Fruit fly (Drosophila melanogaster) whole organism, adult: ENCODE data around the gene Grl36b.
A peak's percentile ranks its signal among the peaks of the same experiment; 100 is the strongest.

ENCODE experiments used
- CG11617 ChIP-seq: fragments of 200-800 bp; sonication (Bioruptor generic); optimal IDR thresholded peaks from 2 replicates; lab custom pipeline; 2017; ENCODE audit warnings: mild to moderate bottlenecking, missing biosample characterization, missing genetic modification reagents, missing genetic modification characterization
- CG12768 ChIP-seq: fragments of 200-800 bp; sonication (Bioruptor generic); optimal IDR thresholded peaks from 2 replicates; lab custom pipeline; 2017; ENCODE audit warnings: missing biosample characterization, missing genetic modification characterization, mild to moderate bottlenecking, moderate library complexity, missing genetic modification reagents
- CG14711 ChIP-seq: fragments of 200-800 bp; sonication (Bioruptor generic); optimal IDR thresholded peaks from 2 replicates; lab custom pipeline; 2018; ENCODE audit warnings: missing biosample characterization, mild to moderate bottlenecking, missing genetic modification characterization, moderate library complexity
- CG1620 ChIP-seq: fragments of 200-800 bp; sonication (Bioruptor generic); optimal IDR thresholded peaks from 2 replicates; lab custom pipeline; 2016; ENCODE audit warnings: missing biosample characterization, missing genetic modification characterization
- CG33017 ChIP-seq: fragments of 200-800 bp; sonication (Bioruptor generic); optimal IDR thresholded peaks from 2 replicates; lab custom pipeline; 2018; ENCODE audit warnings: missing biosample characterization, mild to moderate bottlenecking, missing genetic modification characterization, moderate library complexity
- CG5204 ChIP-seq: fragments of 200-800 bp; sonication (Bioruptor generic); optimal IDR thresholded peaks from 2 replicates; lab custom pipeline; 2016; ENCODE audit warnings: missing biosample characterization, missing genetic modification characterization
- CG7045 ChIP-seq: fragments of 200-800 bp; sonication (Bioruptor generic); optimal IDR thresholded peaks from 2 replicates; lab custom pipeline; 2017; ENCODE audit warnings: missing biosample characterization, mild to moderate bottlenecking, missing genetic modification characterization
- CG7101 ChIP-seq: fragments of 200-800 bp; sonication (Bioruptor generic); optimal IDR thresholded peaks from 2 replicates; lab custom pipeline; 2018; ENCODE audit warnings: missing biosample characterization, mild to moderate bottlenecking, missing genetic modification characterization, moderate library complexity
- Clk ChIP-seq: fragments of 200-800 bp; sonication (Bioruptor generic); optimal IDR thresholded peaks from 2 replicates; lab custom pipeline; 2017; ENCODE audit warnings: missing biosample characterization, missing genetic modification characterization
- Crg-1 ChIP-seq: fragments of 200-800 bp; sonication (Bioruptor generic); optimal IDR thresholded peaks from 2 replicates; lab custom pipeline; 2016; ENCODE audit warnings: missing biosample characterization, missing genetic modification characterization
- Hr96 ChIP-seq: fragments of 200-800 bp; sonication (Bioruptor generic); optimal IDR thresholded peaks from 2 replicates; lab custom pipeline; 2016; ENCODE audit warnings: missing biosample characterization, missing genetic modification characterization
- Mnt ChIP-seq: fragments of 200-800 bp; sonication (Bioruptor generic); optimal IDR thresholded peaks from 2 replicates; lab custom pipeline; 2016; ENCODE audit warnings: missing biosample characterization, mild to moderate bottlenecking, missing genetic modification characterization
- bab1 ChIP-seq: fragments of 200-800 bp; sonication (Bioruptor generic); optimal IDR thresholded peaks from 3 replicates; lab custom pipeline; 2019; ENCODE audit warnings: missing biosample characterization, mild to moderate bottlenecking, missing genetic modification characterization, moderate library complexity
- cic ChIP-seq: fragments of 200-800 bp; sonication (Bioruptor generic); optimal IDR thresholded peaks from 2 replicates; lab custom pipeline; 2017; ENCODE audit warnings: missing biosample characterization, mild to moderate bottlenecking, missing genetic modification characterization, moderate library complexity
- cnc ChIP-seq, 2 experiments: fragments of >200 bp; optimal IDR thresholded peaks; 2 replicates each; lab custom pipeline; 2017
- kay ChIP-seq: fragments of 200-800 bp; sonication (Bioruptor generic); peaks from one replicate; lab custom pipeline; 2016; ENCODE audit warnings: missing biosample characterization, missing genetic modification characterization, borderline replicate concordance
- ovo ChIP-seq: fragments of 200-800 bp; sonication (Bioruptor generic); optimal IDR thresholded peaks from 2 replicates; lab custom pipeline; 2016; ENCODE audit warnings: missing biosample characterization, missing genetic modification characterization
- pad ChIP-seq: fragments of 200-800 bp; sonication (Bioruptor generic); optimal IDR thresholded peaks from 3 replicates; lab custom pipeline; 2017; ENCODE audit warnings: missing biosample characterization, missing genetic modification characterization, mild to moderate bottlenecking, moderate library complexity, missing genetic modification reagents
- tj ChIP-seq: fragments of 200-800 bp; sonication (Bioruptor generic); optimal IDR thresholded peaks from 3 replicates; lab custom pipeline; 2017; ENCODE audit warnings: missing biosample characterization, mild to moderate bottlenecking, missing genetic modification characterization, moderate library complexity
- toe ChIP-seq: fragments of 200-800 bp; sonication (Bioruptor generic); optimal IDR thresholded peaks from 2 replicates; lab custom pipeline; 2016; ENCODE audit warnings: missing biosample characterization, missing genetic modification characterization

Grl36b gene

DNA sequence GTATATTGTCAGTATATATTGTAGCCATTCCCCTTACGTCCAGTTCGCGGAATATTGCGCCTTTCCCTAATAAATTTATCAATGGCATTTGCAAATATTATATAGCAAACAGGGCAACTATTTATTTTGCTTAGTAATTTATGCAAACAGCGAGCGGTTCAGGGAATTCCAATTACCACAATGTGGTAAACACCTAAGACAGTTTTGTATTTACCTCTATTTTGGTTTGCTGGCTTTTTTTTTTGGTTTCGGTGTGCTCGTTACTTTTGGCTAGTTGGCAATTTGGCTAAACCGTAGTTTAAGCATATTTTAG is 26.2 kb upstream of the Grl36b start:
- peak; percentile 31 for TF ChIP-seq CG1620 (GFP tag; lab: Kevin White, UChicago)
- peak; percentile 25 for TF ChIP-seq CG7101
- no peak for TF ChIP-seq pad (GFP tag; lab: Kevin White, UChicago)
- no peak for TF ChIP-seq Hr96 (GFP tag; lab: Kevin White, UChicago)
- no peak for TF ChIP-seq toe (GFP tag; lab: Kevin White, UChicago)
- TF ChIP-seq bab1 (GFP tag; lab: Kevin White, UChicago), result no peak
- no peak for TF ChIP-seq CG5204
- TF ChIP-seq ovo (GFP tag; lab: Kevin White, UChicago), result peak; percentile 70
- no peak for TF ChIP-seq CG14711 (tag; lab: Kevin White, UChicago)
- TF ChIP-seq CG11617, result peak; percentile 20
- peak; percentile 22 for TF ChIP-seq Crg-1 (GFP tag; lab: Kevin White, UChicago)

DNA sequence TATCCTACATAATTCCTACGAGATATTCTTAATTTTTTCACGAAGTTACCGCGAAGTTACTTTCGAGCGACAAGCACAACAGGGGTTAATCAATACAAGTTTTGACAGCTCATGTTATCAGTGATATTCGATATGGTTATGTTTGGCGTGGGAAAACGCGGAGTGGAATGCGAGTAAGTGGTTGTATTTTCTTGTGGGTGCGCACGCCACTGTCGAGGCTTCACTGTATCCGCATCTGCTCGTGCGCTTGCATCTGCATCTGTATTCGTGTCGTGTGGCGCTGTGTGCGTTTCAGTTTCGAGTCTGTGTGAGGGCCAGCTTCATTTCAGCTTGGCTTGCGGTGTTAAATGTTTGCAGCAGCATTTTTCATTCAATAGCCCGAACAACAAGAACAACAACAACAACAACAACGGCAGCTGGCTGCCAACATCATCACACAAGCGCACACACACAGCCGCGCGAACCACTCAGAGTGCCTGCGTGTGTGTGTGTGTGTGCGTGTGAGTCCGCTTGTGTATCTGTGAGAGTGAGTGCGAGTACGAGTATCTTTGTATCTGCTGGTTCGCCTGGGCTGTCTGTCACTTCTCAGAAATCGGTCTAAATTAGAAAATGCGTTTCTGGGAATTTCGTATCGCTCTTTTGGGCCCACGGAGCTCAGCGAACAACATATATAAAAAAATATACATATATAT is 25.7 kb upstream of the Grl36b start:
- TF ChIP-seq cic (GFP tag; lab: Kevin White, UChicago), result peak; percentile 90
- peak; percentile 93 for TF ChIP-seq tj (GFP tag; lab: Kevin White, UChicago)
- no peak for TF ChIP-seq Crg-1 (GFP tag; lab: Kevin White, UChicago)
- no peak for TF ChIP-seq kay (GFP tag; lab: Kevin White, UChicago)
- peak; percentile 55 for TF ChIP-seq toe (GFP tag; lab: Kevin White, UChicago)
- peak; percentile 35 for TF ChIP-seq CG7045 (GFP tag; lab: Kevin White, UChicago)
- TF ChIP-seq CG5204, result peak; percentile 64

DNA sequence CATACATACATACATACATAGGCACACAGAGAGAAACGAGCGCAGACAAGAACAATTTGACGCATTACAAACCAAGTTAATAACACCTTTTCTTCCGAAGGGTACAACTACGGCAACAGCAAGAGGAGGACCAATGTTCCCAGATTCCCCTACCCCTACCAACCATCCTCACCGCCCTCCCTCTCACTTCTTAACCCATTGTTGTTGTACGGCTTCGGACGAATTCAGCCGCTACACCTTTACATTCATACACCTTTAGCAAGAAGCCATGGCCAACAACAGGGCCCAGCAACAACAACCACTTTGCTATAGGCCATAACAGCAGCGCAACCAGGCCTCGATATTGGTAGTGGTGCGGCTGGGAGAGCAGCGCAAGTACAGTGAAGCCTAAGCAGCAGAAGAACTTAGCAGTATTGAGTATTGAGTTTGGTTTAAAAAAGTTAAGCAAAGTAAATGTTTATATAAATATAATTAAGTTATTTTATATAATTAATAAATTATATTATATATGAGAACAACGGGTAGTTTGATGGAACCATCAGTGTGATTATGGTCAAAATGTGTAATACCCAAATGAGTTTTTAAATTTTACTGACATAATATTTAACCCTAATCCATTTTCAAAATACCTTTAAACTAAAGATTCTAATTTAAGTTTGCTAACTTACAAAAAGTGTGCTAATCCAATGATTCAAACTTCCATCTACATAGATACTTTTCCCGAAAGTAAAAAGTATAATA is 25.0 kb upstream of the Grl36b start:
- no peak for TF ChIP-seq CG12768 (GFP tag; lab: Kevin White, UChicago)
- peak; percentile 22 for TF ChIP-seq cic (GFP tag; lab: Kevin White, UChicago)
- TF ChIP-seq toe (GFP tag; lab: Kevin White, UChicago), result no peak
- TF ChIP-seq kay (GFP tag; lab: Kevin White, UChicago), result peak; percentile 31
- TF ChIP-seq tj (GFP tag; lab: Kevin White, UChicago), result peak; percentile 7

DNA sequence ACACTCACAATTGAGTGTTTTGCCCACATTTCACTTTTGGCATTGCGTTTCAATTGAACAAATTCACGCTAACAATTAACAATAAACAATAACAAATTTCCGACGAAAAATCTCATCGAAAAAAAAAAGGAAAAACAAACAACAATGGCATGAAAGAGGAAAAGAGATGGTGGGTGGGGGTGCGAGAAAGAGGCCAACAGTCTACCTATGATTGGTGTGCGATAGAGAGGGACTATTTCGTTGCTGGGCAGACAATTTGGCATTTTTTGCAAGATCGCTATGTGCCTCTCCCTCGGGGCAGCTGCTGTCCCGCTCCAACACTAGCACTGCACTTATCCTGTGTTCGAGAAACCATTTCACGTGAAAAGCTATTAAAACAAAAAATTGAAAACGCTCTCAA is 24.4 kb upstream of the Grl36b start:
- TF ChIP-seq tj (GFP tag; lab: Kevin White, UChicago), result peak; percentile 28
- no peak for TF ChIP-seq Clk (GFP tag; lab: Kevin White, UChicago)

DNA sequence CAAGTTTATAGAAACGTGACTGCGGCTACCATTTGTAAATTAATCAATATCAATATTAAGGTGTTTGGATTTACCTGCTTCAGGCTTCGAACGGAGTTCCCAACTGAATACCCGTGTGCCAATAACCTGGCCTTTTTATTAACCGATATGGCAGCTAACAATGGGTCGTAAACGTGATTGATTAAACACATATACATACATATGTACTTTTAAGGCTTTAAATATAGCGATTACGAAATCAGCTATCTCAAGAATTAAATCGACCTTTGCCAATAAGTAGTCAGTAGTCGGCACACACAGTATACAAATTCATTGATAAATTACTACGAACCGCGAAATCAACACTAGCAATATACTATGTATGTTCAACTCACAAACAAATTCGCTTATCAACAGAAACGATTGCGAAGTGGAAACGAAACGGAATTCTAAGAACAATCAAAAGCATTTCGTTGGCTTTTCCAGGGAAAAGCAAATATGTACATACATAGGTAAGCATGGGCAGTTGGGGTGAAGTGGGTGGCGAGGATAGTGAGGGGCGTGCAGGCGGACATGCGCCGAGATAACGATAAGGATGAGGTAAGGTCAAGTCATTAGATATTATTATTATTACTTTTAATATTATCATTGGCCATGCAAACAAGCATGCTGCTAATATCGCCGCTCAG is 23.1 kb upstream of the Grl36b start:
- TF ChIP-seq Hr96 (GFP tag; lab: Kevin White, UChicago) (peak; percentile 5), CG33017 (tag; lab: Kevin White, UChicago) (peak; percentile 43), ovo (GFP tag; lab: Kevin White, UChicago) (peak; percentile 79), Clk (GFP tag; lab: Kevin White, UChicago) (peak; percentile 65), CG7101 (peak; percentile 84), CG12768 (GFP tag; lab: Kevin White, UChicago) (peak; percentile 77), Mnt (GFP tag; lab: Kevin White, UChicago) (peak; percentile 76), tj (GFP tag; lab: Kevin White, UChicago) (peak; percentile 65), Crg-1 (GFP tag; lab: Kevin White, UChicago) (peak; percentile 86), toe (GFP tag; lab: Kevin White, UChicago) (peak; percentile 14), bab1 (GFP tag; lab: Kevin White, UChicago) (no peak), cnc (optimal IDR thresholded peaks at IDR 0.05; lab: Kevin White, UChicago) (no peak), CG5204 (no peak), CG1620 (GFP tag; lab: Kevin White, UChicago) (peak; percentile 11), CG11617 (peak; percentile 58), kay (GFP tag; lab: Kevin White, UChicago) (peak; percentile 90), pad (GFP tag; lab: Kevin White, UChicago) (peak; percentile 53), CG14711 (tag; lab: Kevin White, UChicago) (peak; percentile 60), cic (GFP tag; lab: Kevin White, UChicago) (peak; percentile 100), CG7045 (GFP tag; lab: Kevin White, UChicago) (peak; percentile 87)

DNA sequence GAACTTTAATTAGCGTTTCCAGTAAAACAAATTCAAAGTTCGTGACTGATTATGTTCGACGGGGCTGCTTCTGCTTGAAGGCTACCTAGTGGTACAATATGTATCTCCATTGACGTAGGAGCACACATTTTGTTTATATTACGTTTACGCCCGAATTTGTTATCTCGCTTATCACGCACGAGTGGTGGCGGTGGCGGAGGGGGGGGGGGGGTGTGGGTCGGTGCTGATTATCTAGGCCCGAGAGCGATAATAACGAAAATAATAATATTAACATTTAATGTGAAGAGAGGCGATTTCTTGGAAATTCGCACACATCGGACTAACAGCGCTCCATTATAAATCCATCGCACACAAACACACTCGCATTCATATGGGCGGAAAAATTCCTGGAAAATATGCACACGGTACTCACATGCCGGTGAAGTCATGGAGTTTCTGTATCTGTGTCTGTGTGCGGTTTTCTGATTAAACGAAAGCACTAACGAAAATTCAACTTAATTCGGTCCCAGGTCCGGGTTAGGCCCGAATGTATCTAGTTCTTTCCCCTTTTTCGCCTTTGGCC is 22.0 kb upstream of the Grl36b start:
- TF ChIP-seq cic (GFP tag; lab: Kevin White, UChicago) (peak; percentile 96), kay (GFP tag; lab: Kevin White, UChicago) (peak; percentile 2), tj (GFP tag; lab: Kevin White, UChicago) (no peak), toe (GFP tag; lab: Kevin White, UChicago) (no peak)
